Worm (Caenorhabditis elegans): ENCODE results near the gene F32D8.8.

Gene F32D8.8

ce11 chrV:10898107-10898506 lies 4.5 kb downstream of the F32D8.8 start, which contains the start of gene F32D8.7:
Gene F32D8.7, plus strand, starts transcription at chrV:10898435.
- TF ChIP-seq unc-3 (GFP tag; conservative IDR thresholded peaks at IDR 0.05) (no peak), unc-3 (tag; optimal IDR thresholded peaks at IDR 0.05) (no peak), ceh-31 (tag; optimal IDR thresholded peaks at IDR 0.05) (no peak), ceh-9 (tag; optimal IDR thresholded peaks at IDR 0.05) (no peak), ceh-14 (tag; optimal IDR thresholded peaks at IDR 0.05) (no peak), hlh-30 (tag; optimal IDR thresholded peaks at IDR 0.05; ENCODE audit: insufficient read depth) (no peak), ceh-22 (tag; optimal IDR thresholded peaks at IDR 0.05) (no peak), syd-9 (tag; optimal IDR thresholded peaks at IDR 0.05) (no peak), unc-55 (GFP tag; optimal IDR thresholded peaks at IDR 0.05) (no peak), ceh-18 (tag; optimal IDR thresholded peaks at IDR 0.05) (no peak), elt-2 (tag; optimal IDR thresholded peaks at IDR 0.05) (no peak), nhr-11 (tag; optimal IDR thresholded peaks at IDR 0.05) (no peak)

ce11 chrV:10897172-10897571 lies 5.4 kb downstream of the F32D8.8 start:
- TF ChIP-seq nhr-11 (tag; optimal IDR thresholded peaks at IDR 0.05) (peak; percentile 7), ref-2 (tag; optimal IDR thresholded peaks at IDR 0.05) (peak; percentile 85), ceh-22 (tag; optimal IDR thresholded peaks at IDR 0.05) (no peak), pax-1 (tag; optimal IDR thresholded peaks at IDR 0.05) (peak; percentile 97), gmeb-2 (tag; optimal IDR thresholded peaks at IDR 0.05) (peak; percentile 75), ceh-31 (tag; optimal IDR thresholded peaks at IDR 0.05) (peak; percentile 90), madf-2 (tag; optimal IDR thresholded peaks at IDR 0.05) (peak; percentile 79), elt-4 (tag; optimal IDR thresholded peaks at IDR 0.05) (no peak), ceh-34 (tag; optimal IDR thresholded peaks at IDR 0.05) (peak; percentile 89), pqm-1 (tag; optimal IDR thresholded peaks at IDR 0.05) (peak; percentile 51), hlh-30 (tag; optimal IDR thresholded peaks at IDR 0.05; ENCODE audit: insufficient read depth) (peak; percentile 60), ceh-18 (tag; optimal IDR thresholded peaks at IDR 0.05) (peak; percentile 88), hlh-15 (tag; optimal IDR thresholded peaks at IDR 0.05) (no peak), ceh-24 (tag; optimal IDR thresholded peaks at IDR 0.05) (no peak), ceh-14 (tag; optimal IDR thresholded peaks at IDR 0.05) (peak; percentile 77), nhr-232 (tag; optimal IDR thresholded peaks at IDR 0.05) (no peak), unc-42 (tag; optimal IDR thresholded peaks at IDR 0.05) (peak; percentile 85), dve-1 (tag; optimal IDR thresholded peaks at IDR 0.05) (peak; percentile 95), fkh-6 (tag; optimal IDR thresholded peaks at IDR 0.05) (peak; percentile 40), ceh-6 (GFP tag; optimal IDR thresholded peaks at IDR 0.05) (peak; percentile 4), K09A11.1 (tag; optimal IDR thresholded peaks at IDR 0.05; ENCODE audit: insufficient read depth) (peak; percentile 23), sox-2 (GFP tag; IDR thresholded peaks at IDR 0.05) (no peak; the same call in 1 of the 2 replicates), tbx-2 (tag; optimal IDR thresholded peaks at IDR 0.05) (peak; percentile 92), pha-4 (tag; optimal IDR thresholded peaks at IDR 0.05) (no peak), hlh-8 (tag; optimal IDR thresholded peaks at IDR 0.05) (peak; percentile 53), ceh-30 (tag; optimal IDR thresholded peaks at IDR 0.05) (peak; percentile 83), ceh-9 (tag; optimal IDR thresholded peaks at IDR 0.05) (no peak), elt-2 (tag; optimal IDR thresholded peaks at IDR 0.05) (peak; percentile 82), fax-1 (tag; optimal IDR thresholded peaks at IDR 0.05) (peak; percentile 49), syd-9 (tag; optimal IDR thresholded peaks at IDR 0.05) (peak; percentile 47), ttx-3 (tag; optimal IDR thresholded peaks at IDR 0.05) (no peak), ama-1 (optimal IDR thresholded peaks at IDR 0.05) (no peak), ceh-48 (tag; optimal IDR thresholded peaks at IDR 0.05) (peak; percentile 49), ahr-1 (tag; optimal IDR thresholded peaks at IDR 0.05) (peak; percentile 65), lin-11 (tag; optimal IDR thresholded peaks at IDR 0.05) (peak; percentile 36), fkh-10 (GFP tag; optimal IDR thresholded peaks at IDR 0.05) (peak; percentile 17), unc-86 (tag; optimal IDR thresholded peaks at IDR 0.05) (peak; percentile 74), nfya-1 (tag; optimal IDR thresholded peaks at IDR 0.05) (peak; percentile 95), pros-1 (tag; optimal IDR thresholded peaks at IDR 0.05) (peak; percentile 62), pat-9 (tag; optimal IDR thresholded peaks at IDR 0.05) (peak; percentile 57), unc-3 (GFP tag; conservative IDR thresholded peaks at IDR 0.05) (0 out of 2 replicates have a peak, but pooled peaks have one; percentile 36), unc-3 (tag; optimal IDR thresholded peaks at IDR 0.05) (no peak), pag-3 (tag; optimal IDR thresholded peaks at IDR 0.05; ENCODE audit: borderline replicate concordance) (no peak), C08G9.2 (tag; optimal IDR thresholded peaks at IDR 0.05) (peak; percentile 73), hlh-6 (tag; optimal IDR thresholded peaks at IDR 0.05) (no peak), Y22D7AL.16 (tag; optimal IDR thresholded peaks at IDR 0.05) (peak; percentile 60), odd-2 (tag; optimal IDR thresholded peaks at IDR 0.05) (no peak), che-1 (tag; optimal IDR thresholded peaks at IDR 0.05) (peak; percentile 66)
